Worm (Caenorhabditis elegans) whole organism, L2 larva: ENCODE measurements around the gene unc-16.

Experiments
- C34F6.9 ChIP-seq: fragments of 150-350 bp; optimal IDR thresholded peaks from 2 replicates; lab custom pipeline; 2014; ENCODE audit warnings: missing biosample characterization, missing genetic modification characterization
- F13H6.1 ChIP-seq: sonication (generic microtip); optimal IDR thresholded peaks from 2 replicates; lab custom pipeline; 2016; ENCODE audit warnings: missing genetic modification characterization, missing compliant biosample characterization
- R02D3.7 ChIP-seq: fragments of 150-350 bp; optimal IDR thresholded peaks from 2 replicates; lab custom pipeline; 2014; ENCODE audit warnings: missing biosample characterization, missing genetic modification characterization
- Y55F3AM.14 ChIP-seq: fragments of 200-800 bp; sonication (Bioruptor generic); optimal IDR thresholded peaks from 2 replicates; lab custom pipeline; 2018; ENCODE audit warnings: mild to moderate bottlenecking, missing genetic modification characterization, missing compliant biosample characterization
- ZK546.5 ChIP-seq: sonication (generic microtip); optimal IDR thresholded peaks from 2 replicates; lab custom pipeline; 2017; ENCODE audit warnings: missing biosample characterization, missing genetic modification characterization
- alr-1 ChIP-seq: fragments of 150-350 bp; optimal IDR thresholded peaks from 2 replicates; lab custom pipeline; 2014; ENCODE audit warnings: missing biosample characterization, missing genetic modification characterization
- aly-2 ChIP-seq: fragments of 150-350 bp; optimal IDR thresholded peaks from 2 replicates; lab custom pipeline; 2014; ENCODE audit warnings: missing biosample characterization, missing genetic modification characterization
- ama-1 ChIP-seq: fragments of 150-350 bp; optimal IDR thresholded peaks from 2 replicates; lab custom pipeline; 2018; ENCODE audit warnings: inconsistent platforms
- blmp-1 ChIP-seq: sonication (generic microtip); optimal IDR thresholded peaks from 2 replicates; lab custom pipeline; 2017; ENCODE audit warnings: missing genetic modification characterization, mild to moderate bottlenecking, missing compliant biosample characterization, antibody characterized with exemption, moderate library complexity; ENCODE audit not compliant: insufficient read depth
- ceh-82 ChIP-seq: fragments of 150-350 bp; optimal IDR thresholded peaks from 2 replicates; lab custom pipeline; 2014; ENCODE audit warnings: missing biosample characterization, missing genetic modification characterization
- crh-2 ChIP-seq: sonication (generic microtip); optimal IDR thresholded peaks from 2 replicates; lab custom pipeline; 2017; ENCODE audit warnings: missing biosample characterization, missing genetic modification characterization
- dmd-4 ChIP-seq: sonication (generic microtip); optimal IDR thresholded peaks from 2 replicates; lab custom pipeline; 2017; ENCODE audit warnings: missing biosample characterization, missing genetic modification characterization
- elt-1 ChIP-seq: fragments of 150-350 bp; optimal IDR thresholded peaks from 2 replicates; lab custom pipeline; 2014; ENCODE audit warnings: missing biosample characterization, missing genetic modification characterization
- elt-3 ChIP-seq: sonication (generic microtip); optimal IDR thresholded peaks from 2 replicates; lab custom pipeline; 2017; ENCODE audit warnings: missing biosample characterization, missing genetic modification characterization
- fos-1 ChIP-seq: fragments of 150-350 bp; optimal IDR thresholded peaks from 2 replicates; lab custom pipeline; 2014; ENCODE audit warnings: missing biosample characterization, missing genetic modification characterization
- gmeb-1 ChIP-seq: fragments of 150-350 bp; optimal IDR thresholded peaks from 2 replicates; lab custom pipeline; 2014; ENCODE audit warnings: missing biosample characterization, missing genetic modification characterization
- lin-13 ChIP-seq: fragments of 150-350 bp; optimal IDR thresholded peaks from 2 replicates; lab custom pipeline; 2014; ENCODE audit warnings: missing biosample characterization, missing genetic modification reagents, missing genetic modification characterization
- lin-39 ChIP-seq: fragments of 150-350 bp; optimal IDR thresholded peaks from 2 replicates; lab custom pipeline; 2014; ENCODE audit warnings: missing biosample characterization, missing genetic modification reagents, missing genetic modification characterization
- lsy-2 ChIP-seq, 2 experiments: fragments of 150-350 bp in 1 of 2; sonication (generic microtip) in 1 of 2; optimal IDR thresholded peaks; 2 replicates each; lab custom pipeline; 2014 to 2017; ENCODE audit warnings: missing biosample characterization in 2 of 2, missing genetic modification characterization in 2 of 2
- mab-5 ChIP-seq: fragments of 150-350 bp; optimal IDR thresholded peaks from 2 replicates; lab custom pipeline; 2014; ENCODE audit warnings: missing biosample characterization, missing genetic modification characterization
- mbf-1 ChIP-seq: sonication (generic microtip); optimal IDR thresholded peaks from 2 replicates; lab custom pipeline; 2017; ENCODE audit warnings: missing biosample characterization, missing genetic modification characterization
- mdl-1 ChIP-seq, 2 experiments: fragments of 150-350 bp in 1 of 2; sonication (generic microtip) in 1 of 2; optimal IDR thresholded peaks; 2 replicates each; lab custom pipeline; 2017; ENCODE audit warnings: missing biosample characterization in 2 of 2, missing genetic modification characterization in 2 of 2
- nhr-11 ChIP-seq: fragments of 150-350 bp; optimal IDR thresholded peaks from 2 replicates; lab custom pipeline; 2014; ENCODE audit warnings: missing biosample characterization, missing genetic modification characterization
- nhr-12 ChIP-seq: fragments of 150-350 bp; optimal IDR thresholded peaks from 2 replicates; lab custom pipeline; 2014; ENCODE audit warnings: missing biosample characterization, missing genetic modification characterization
- nhr-21 ChIP-seq: fragments of 150-350 bp; optimal IDR thresholded peaks from 2 replicates; lab custom pipeline; 2014; ENCODE audit warnings: missing biosample characterization, missing genetic modification characterization
- nhr-23 ChIP-seq: fragments of 150-350 bp; optimal IDR thresholded peaks from 2 replicates; lab custom pipeline; 2014; ENCODE audit warnings: missing biosample characterization, missing genetic modification reagents, missing genetic modification characterization
- nhr-237 ChIP-seq: fragments of 150-350 bp; optimal IDR thresholded peaks from 2 replicates; lab custom pipeline; 2014; ENCODE audit warnings: missing biosample characterization, missing genetic modification characterization
- nhr-25 ChIP-seq: fragments of 150-350 bp; sonication (generic microtip); optimal IDR thresholded peaks from 3 replicates; lab custom pipeline; 2014; ENCODE audit warnings: missing biosample characterization, missing genetic modification characterization
- nhr-6 ChIP-seq: fragments of 150-350 bp; optimal IDR thresholded peaks from 2 replicates; lab custom pipeline; 2014; ENCODE audit warnings: missing biosample characterization, missing genetic modification characterization
- nhr-77 ChIP-seq: fragments of 150-350 bp; optimal IDR thresholded peaks from 2 replicates; lab custom pipeline; 2014; ENCODE audit warnings: missing biosample characterization, missing genetic modification characterization
- sem-4 ChIP-seq: fragments of 150-350 bp; optimal IDR thresholded peaks from 2 replicates; lab custom pipeline; 2014; ENCODE audit warnings: missing biosample characterization, missing genetic modification reagents, missing genetic modification characterization
- skn-1 ChIP-seq: sonication (generic microtip); optimal IDR thresholded peaks from 2 replicates; lab custom pipeline; 2017; ENCODE audit warnings: missing biosample characterization, missing genetic modification characterization
- sma-9 ChIP-seq, 2 experiments: fragments of 150-350 bp in 1 of 2; sonication (generic microtip) in 1 of 2; optimal IDR thresholded peaks; 2 replicates each; lab custom pipeline; 2014 to 2016; ENCODE audit warnings: missing genetic modification characterization in 2 of 2, mild to moderate bottlenecking in 1 of 2, missing biosample characterization in 1 of 2, missing compliant biosample characterization in 1 of 2, missing genetic modification reagents in 1 of 2, moderate library complexity in 1 of 2
- snpc-4 ChIP-seq: fragments of 150-350 bp; optimal IDR thresholded peaks from 2 replicates; lab custom pipeline; 2014; ENCODE audit warnings: missing biosample characterization, missing genetic modification characterization
- unc-39 ChIP-seq: fragments of 150-350 bp; optimal IDR thresholded peaks from 2 replicates; lab custom pipeline; 2014; ENCODE audit warnings: missing biosample characterization, missing genetic modification characterization
- unc-55 ChIP-seq: fragments of 150-350 bp; sonication (generic microtip); optimal IDR thresholded peaks from 3 replicates; lab custom pipeline; 2014; ENCODE audit warnings: missing biosample characterization, missing genetic modification reagents, missing genetic modification characterization
- zag-1 ChIP-seq: fragments of 150-350 bp; optimal IDR thresholded peaks from 2 replicates; lab custom pipeline; 2014; ENCODE audit warnings: missing biosample characterization, missing genetic modification characterization
- ztf-11 ChIP-seq: sonication (generic microtip); optimal IDR thresholded peaks from 2 replicates; lab custom pipeline; 2017; ENCODE audit warnings: missing biosample characterization, missing genetic modification characterization
- ztf-4 ChIP-seq: fragments of 150-350 bp; optimal IDR thresholded peaks from 2 replicates; lab custom pipeline; 2014; ENCODE audit warnings: missing biosample characterization, missing genetic modification characterization

unc-16 gene

DNA sequence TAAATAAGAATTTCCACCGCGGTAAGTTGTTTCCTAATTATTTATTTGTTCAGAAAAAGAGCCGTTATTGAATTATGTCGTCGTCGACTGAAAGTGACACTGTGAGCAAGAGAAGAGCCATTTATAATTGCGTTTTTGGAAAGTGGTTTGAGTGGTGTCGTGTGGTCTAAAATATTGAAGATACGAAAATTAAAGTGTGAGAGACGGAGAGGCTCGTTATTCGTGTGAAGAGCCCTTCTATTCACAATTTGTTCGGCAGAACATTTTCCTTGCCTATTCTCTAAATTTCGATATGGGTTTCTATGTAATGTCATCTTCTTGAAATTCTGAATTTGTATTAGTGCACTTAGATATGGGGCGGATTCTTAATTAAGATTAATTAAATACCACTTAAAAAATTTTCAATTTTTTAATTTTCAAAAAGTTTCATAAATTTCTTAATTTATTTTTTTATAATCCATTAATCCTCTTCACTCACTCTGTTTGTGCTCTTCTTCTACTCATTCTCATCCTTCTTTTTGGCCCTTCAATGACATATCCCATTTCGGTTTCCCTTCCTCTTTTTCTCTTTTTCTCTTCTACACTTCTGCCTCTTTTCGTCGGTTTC, 36.2 kb upstream of the unc-16 start:
- TF ChIP-seq nhr-12 (tag; lab: Kevin White, UChicago), result no peak
- TF ChIP-seq crh-2, result peak; percentile 30
- TF ChIP-seq snpc-4, result no peak
- TF ChIP-seq gmeb-1 (tag; lab: Kevin White, UChicago), result peak; percentile 4
- TF ChIP-seq zag-1, result peak; percentile 29
- TF ChIP-seq F13H6.1 (tag; lab: Kevin White, UChicago), result peak; percentile 37
- peak; percentile 38 for TF ChIP-seq unc-55
- TF ChIP-seq C34F6.9 (tag; lab: Kevin White, UChicago), result peak; percentile 36
- peak; percentile 42 for TF ChIP-seq nhr-6 (tag; lab: Kevin White, UChicago)
- peak; percentile 53 for TF ChIP-seq nhr-25 (tag; lab: Kevin White, UChicago)
- TF ChIP-seq lsy-2 (tag; optimal IDR thresholded peaks at IDR 0.05; lab: Kevin White, UChicago), result peak in 1 of 2 experiments; percentile 42
- TF ChIP-seq ztf-4, result peak; percentile 23
- TF ChIP-seq nhr-77 (tag; lab: Kevin White, UChicago), result no peak
- TF ChIP-seq lin-13 (GFP tag; lab: Kevin White, UChicago), result peak; percentile 23
- no peak for TF ChIP-seq nhr-23 (tag; lab: Kevin White, UChicago)
- no peak for TF ChIP-seq Y55F3AM.14 (GFP tag; lab: Kevin White, UChicago)
- TF ChIP-seq ama-1 (lab: Kevin White, UChicago), result peak; percentile 39

DNA sequence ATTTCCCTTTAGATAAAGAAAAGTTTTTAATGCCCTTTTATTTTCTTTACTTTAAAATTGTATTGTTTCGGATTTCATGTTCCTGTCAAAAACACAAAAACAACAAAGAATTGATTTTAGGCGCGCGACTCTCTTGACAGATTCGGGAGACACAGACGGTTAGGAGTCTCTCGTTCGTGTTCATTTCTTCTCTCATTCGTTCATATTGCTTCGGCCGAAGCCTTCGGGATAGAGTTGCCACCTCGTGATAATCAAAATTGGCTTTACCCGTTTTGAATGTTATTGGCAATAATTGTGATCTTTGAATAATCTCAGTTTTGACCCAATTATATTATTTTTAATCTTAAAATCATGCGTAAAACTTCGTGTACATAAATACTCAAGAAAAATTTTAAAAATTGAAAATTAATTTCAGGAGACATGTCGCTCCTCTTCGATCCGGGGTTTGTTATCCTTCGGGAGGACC, 35.0 kb upstream of the unc-16 start, which contains the start of gene F55H2.5:
Gene F55H2.5, plus strand, starts transcription at position 416 of the 466 bp plus-strand sequence.
- TF ChIP-seq R02D3.7, result no peak
- TF ChIP-seq C34F6.9 (tag; lab: Kevin White, UChicago), result peak; percentile 53
- TF ChIP-seq unc-55, result peak; percentile 30
- TF ChIP-seq skn-1 (tag; lab: Kevin White, UChicago), result no peak

DNA sequence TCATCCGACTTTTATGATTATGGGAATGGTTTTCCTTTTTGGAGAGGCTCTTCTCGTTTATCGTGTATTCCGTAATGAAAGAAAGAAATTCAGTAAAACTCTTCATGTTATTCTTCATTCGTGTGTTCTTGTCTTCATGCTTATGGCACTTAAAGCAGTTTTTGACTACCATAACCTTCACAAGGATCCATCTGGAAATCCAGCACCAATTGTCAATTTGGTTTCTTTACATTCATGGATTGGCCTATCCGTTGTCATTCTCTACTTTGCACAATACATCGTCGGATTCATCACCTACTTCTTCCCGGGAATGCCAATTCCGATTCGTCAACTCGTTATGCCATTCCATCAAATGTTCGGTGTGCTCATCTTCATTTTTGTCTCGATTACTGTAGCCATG, 34.4 kb upstream of the unc-16 start:
- TF ChIP-seq mdl-1 (tag; optimal IDR thresholded peaks at IDR 0.05; lab: Kevin White, UChicago) (no peak), dmd-4 (tag; lab: Kevin White, UChicago) (no peak), F13H6.1 (tag; lab: Kevin White, UChicago) (no peak), mab-5 (tag; lab: Kevin White, UChicago) (no peak), ZK546.5 (tag; lab: Kevin White, UChicago) (no peak), lin-39 (tag; lab: Kevin White, UChicago) (no peak), elt-3 (tag; lab: Kevin White, UChicago) (no peak)

DNA sequence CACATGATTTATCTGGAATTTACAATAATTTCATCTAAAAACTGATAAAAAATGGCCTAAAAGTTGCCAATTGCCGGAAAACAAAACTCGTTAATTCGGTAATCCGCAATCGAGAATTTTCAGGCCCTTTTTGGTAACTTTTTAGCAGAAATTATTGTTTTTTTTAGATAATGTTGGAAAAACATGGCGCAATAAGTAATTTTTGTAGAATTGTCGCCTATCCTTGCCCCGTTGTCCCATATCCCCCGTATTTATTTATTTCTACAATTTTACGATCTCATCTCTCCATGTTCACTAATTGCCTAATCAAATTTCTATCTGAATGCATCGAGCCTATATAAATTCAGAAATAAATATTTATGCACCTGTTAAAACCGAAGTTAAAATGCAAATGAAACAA, 33.1 kb upstream of the unc-16 start:
- no peak for TF ChIP-seq unc-39
- TF ChIP-seq mab-5 (tag; lab: Kevin White, UChicago), result no peak
- no peak for TF ChIP-seq aly-2 (tag; lab: Kevin White, UChicago)
- no peak for TF ChIP-seq nhr-237 (tag; lab: Kevin White, UChicago)
- no peak for TF ChIP-seq lin-13 (GFP tag; lab: Kevin White, UChicago)
- TF ChIP-seq nhr-21 (tag; lab: Kevin White, UChicago), result no peak
- TF ChIP-seq sem-4, result no peak
- no peak for TF ChIP-seq ztf-4
- no peak for TF ChIP-seq unc-55
- TF ChIP-seq blmp-1 (tag; lab: Kevin White, UChicago), result no peak
- TF ChIP-seq, all 48 proteins: peak for 0

DNA sequence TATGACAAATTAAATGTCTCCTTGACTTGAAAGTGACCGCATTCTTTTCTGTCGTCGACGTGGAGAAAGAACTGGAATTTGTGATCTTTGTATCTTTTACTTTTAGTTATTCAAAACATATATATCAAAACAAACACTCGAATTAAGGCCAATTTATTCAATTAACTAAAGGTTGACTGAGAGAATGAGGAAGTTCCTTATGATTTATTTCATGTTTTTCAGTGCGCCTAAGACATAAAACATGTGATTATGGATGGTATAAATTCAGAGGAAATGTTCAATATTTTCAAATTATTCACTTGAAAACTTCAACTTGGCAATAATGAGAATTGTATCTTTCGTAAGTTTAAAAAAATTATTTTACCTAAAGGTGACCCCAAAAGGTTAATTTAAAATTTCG, 32.5 kb upstream of the unc-16 start, which contains the start of gene F55H2.8:
Gene F55H2.8, plus strand, starts transcription at position 301 of the 400 bp plus-strand sequence.
- TF ChIP-seq ceh-82 (tag; lab: Kevin White, UChicago) (no peak), Y55F3AM.14 (GFP tag; lab: Kevin White, UChicago) (no peak), C34F6.9 (tag; lab: Kevin White, UChicago) (no peak), nhr-11 (tag; lab: Kevin White, UChicago) (no peak)

DNA sequence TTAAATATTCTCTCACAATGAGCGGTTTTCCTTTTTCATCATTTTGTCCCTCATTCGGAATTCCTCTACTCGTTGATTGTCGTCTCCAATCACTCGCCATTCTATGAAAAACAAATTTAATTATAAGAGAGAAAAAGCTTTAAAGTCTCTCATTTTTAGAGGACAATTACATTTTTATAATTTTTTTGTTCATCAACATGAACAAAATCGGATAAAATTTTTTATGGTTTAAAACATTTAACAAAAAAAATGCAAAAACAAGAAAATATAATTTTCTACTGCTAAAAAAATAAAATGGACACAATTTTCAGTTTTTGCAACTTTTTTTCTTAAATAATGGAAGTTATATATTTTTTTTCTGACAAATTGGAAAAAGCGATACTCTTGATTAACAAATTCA, 29.9 kb upstream of the unc-16 start, which contains the start of gene F55H2.7:
Gene F55H2.7, minus strand, starts transcription at position 101 of the 400 bp plus-strand sequence.
- no peak for TF ChIP-seq unc-55
- no peak for TF ChIP-seq ztf-11
- TF ChIP-seq nhr-237 (tag; lab: Kevin White, UChicago), result no peak
- TF ChIP-seq elt-1 (tag; lab: Kevin White, UChicago), result no peak
- TF ChIP-seq ZK546.5 (tag; lab: Kevin White, UChicago), result no peak
- TF ChIP-seq zag-1, result no peak
- TF ChIP-seq snpc-4, result no peak
- no peak for TF ChIP-seq mbf-1 (tag; lab: Kevin White, UChicago)
- TF ChIP-seq F13H6.1 (tag; lab: Kevin White, UChicago), result no peak
- no peak for TF ChIP-seq alr-1 (tag; lab: Kevin White, UChicago)
- TF ChIP-seq ama-1 (lab: Kevin White, UChicago), result no peak
- no peak for TF ChIP-seq fos-1 (tag; lab: Kevin White, UChicago)
- no peak for TF ChIP-seq skn-1 (tag; lab: Kevin White, UChicago)
- no peak for TF ChIP-seq nhr-23 (tag; lab: Kevin White, UChicago)
- TF ChIP-seq ceh-82 (tag; lab: Kevin White, UChicago), result no peak
- TF ChIP-seq sma-9 (GFP tag; optimal IDR thresholded peaks at IDR 0.05; lab: Kevin White, UChicago), result no peak
- TF ChIP-seq sma-9 (tag; optimal IDR thresholded peaks at IDR 0.05; lab: Kevin White, UChicago), result no peak
